Fruit fly (Drosophila melanogaster) whole organism: ENCODE measurements around the gene Rbcn-3B.

Experiments
- CG8478 ChIP-seq: fragments of >200 bp; optimal IDR thresholded peaks from 2 replicates; lab custom pipeline; 2018; ENCODE audit warnings: inconsistent platforms
- Dll ChIP-seq: fragments of >200 bp; optimal IDR thresholded peaks from 2 replicates; lab custom pipeline; 2017
- pan ChIP-seq: fragments of >200 bp; optimal IDR thresholded peaks from 2 replicates; lab custom pipeline; 2017
- psq ChIP-seq: fragments of >200 bp; optimal IDR thresholded peaks from 2 replicates; lab custom pipeline; 2017

dm6 chrX:1963591-1964216 is 55.0 kb downstream of the Rbcn-3B start:
- TF ChIP-seq CG8478 (lab: Kevin White, UChicago) = no peak
- TF ChIP-seq psq (lab: Kevin White, UChicago) = no peak
- no peak for TF ChIP-seq pan (lab: Kevin White, UChicago)
- no peak for TF ChIP-seq Dll
